Worm (Caenorhabditis elegans) whole organism, young adult: ENCODE measurements around the gene C06A8.6.

ENCODE experiments used
- F55B11.4 ChIP-seq: sonication (generic microtip); optimal IDR thresholded peaks from 2 replicates; lab custom pipeline; 2016; ENCODE audit warnings: missing compliant biosample characterization, missing genetic modification characterization, borderline replicate concordance; ENCODE audit not compliant: insufficient read depth
- F57A8.1 ChIP-seq: fragments of 200-800 bp; sonication (Bioruptor generic); optimal IDR thresholded peaks from 2 replicates; lab custom pipeline; 2018; ENCODE audit warnings: mild to moderate bottlenecking, missing genetic modification characterization, moderate library complexity, missing compliant biosample characterization
- Y56A3A.18 ChIP-seq: fragments of 200-800 bp; sonication (Bioruptor generic); IDR thresholded peaks from 2 replicates; pipeline ENCODE4 v1.3.6; 2022; ENCODE audit warnings: missing genetic modification reagents, missing genetic modification characterization, missing compliant biosample characterization
- ZK185.1 ChIP-seq: sonication (generic microtip); optimal IDR thresholded peaks from 2 replicates; lab custom pipeline; 2016; ENCODE audit warnings: mild to moderate bottlenecking, missing genetic modification characterization, missing compliant biosample characterization; ENCODE audit not compliant: poor library complexity, severe bottlenecking
- akir-1 ChIP-seq: fragments of 200-800 bp; sonication (Bioruptor generic); optimal IDR thresholded peaks from 2 replicates; lab custom pipeline; 2018; ENCODE audit warnings: mild to moderate bottlenecking, missing genetic modification characterization, moderate library complexity, missing compliant biosample characterization
- attf-6 ChIP-seq: fragments of 200-800 bp; sonication (Bioruptor generic); IDR thresholded peaks from 2 replicates; pipeline ENCODE4 v1.3.6; 2022; ENCODE audit warnings: missing genetic modification reagents, missing genetic modification characterization, missing compliant biosample characterization
- cebp-1 ChIP-seq, 2 experiments: fragments of 200-800 bp in 1 of 2; sonication (Bioruptor generic) in 1 of 2; sonication (generic microtip) in 1 of 2; IDR thresholded peaks in 1 of 2; optimal IDR thresholded peaks in 1 of 2; 2 replicates each; pipeline versions ENCODE4 v1.3.6 to Lab custom; 2017 to 2022; ENCODE audit warnings: missing compliant biosample characterization in 2 of 2, missing genetic modification characterization in 2 of 2, mild to moderate bottlenecking in 1 of 2, missing genetic modification reagents in 1 of 2, moderate library complexity in 1 of 2
- cebp-2 ChIP-seq: fragments of 200-800 bp; sonication (Bioruptor generic); IDR thresholded peaks from 2 replicates; pipeline ENCODE4 v1.3.6; 2022; ENCODE audit warnings: missing genetic modification characterization, missing compliant biosample characterization
- efl-1 ChIP-seq: fragments of 150-350 bp; optimal IDR thresholded peaks from 2 replicates; lab custom pipeline; 2014; ENCODE audit warnings: missing biosample characterization, missing genetic modification reagents, missing genetic modification characterization
- him-1 ChIP-seq: sonication (generic microtip); optimal IDR thresholded peaks from 2 replicates; lab custom pipeline; 2016; ENCODE audit warnings: missing genotype, missing genetic modification reagents, missing genetic modification characterization, missing compliant biosample characterization
- lir-1 ChIP-seq: fragments of 200-800 bp; sonication (Bioruptor generic); conservative IDR thresholded peaks from 2 replicates; pipeline ENCODE4 v1.3.6; 2022; ENCODE audit warnings: missing genetic modification reagents, missing genetic modification characterization, missing compliant biosample characterization
- pha-4 ChIP-seq: fragments of 150-350 bp; sonication (generic microtip); optimal IDR thresholded peaks from 2 replicates; lab custom pipeline; 2014; ENCODE audit warnings: missing biosample characterization, missing genetic modification reagents, missing genetic modification characterization
- snpc-4 ChIP-seq, 5 experiments: fragments of 150-350 bp in 1 of 5; sonication (generic microtip) in 4 of 5; optimal IDR thresholded peaks; 2 replicates each; lab custom pipeline; 2014 to 2018; ENCODE audit warnings: missing genetic modification characterization in 5 of 5, missing biosample characterization in 3 of 5, antibody characterized with exemption in 2 of 5, mild to moderate bottlenecking in 2 of 5, missing compliant biosample characterization in 2 of 5, missing genotype in 2 of 5, moderate library complexity in 2 of 5, missing genetic modification reagents in 1 of 5
- unc-130 ChIP-seq: sonication (generic microtip); optimal IDR thresholded peaks from 2 replicates; lab custom pipeline; 2016; ENCODE audit warnings: missing genetic modification reagents, missing genetic modification characterization, missing compliant biosample characterization

DNA sequence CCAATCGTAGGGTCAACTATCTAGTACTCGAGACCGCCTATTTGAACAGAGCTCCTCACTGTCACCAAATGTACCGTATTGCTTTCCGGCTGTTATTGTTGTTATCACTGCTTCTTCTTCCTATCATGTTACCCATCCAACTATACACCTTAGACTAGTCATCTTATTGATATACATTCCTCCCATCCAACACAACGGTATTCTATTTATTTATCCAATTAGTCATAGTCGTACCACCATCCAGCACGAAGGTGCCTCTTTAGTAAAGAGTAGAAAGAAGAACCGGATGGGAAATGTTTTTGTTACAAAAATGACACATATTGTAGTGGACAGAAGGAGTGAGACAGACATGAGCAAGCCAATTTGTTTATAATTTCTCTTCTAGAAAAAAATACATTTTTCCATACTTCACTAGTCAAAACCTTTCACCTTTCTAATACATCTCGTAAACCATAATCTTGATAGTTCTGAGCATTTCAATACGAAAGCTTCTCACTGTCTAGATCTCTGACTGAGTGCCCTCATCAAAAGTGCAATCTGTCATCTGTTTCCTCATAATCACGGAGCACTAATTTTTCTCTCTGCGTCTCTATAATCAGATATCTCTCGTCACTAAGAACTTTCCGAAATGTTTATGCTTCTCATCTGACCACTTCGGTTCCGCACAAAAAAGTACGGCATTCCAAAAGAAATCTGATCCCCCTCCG lies 38.0 kb downstream of the C06A8.6 start:
- TF ChIP-seq attf-6 (GFP tag; lab: Robert Waterston, UW) (no peak), pha-4 (no peak), Y56A3A.18 (GFP tag; lab: Robert Waterston, UW) (no peak), efl-1 (GFP tag; lab: Kevin White, UChicago) (no peak), cebp-1 (GFP tag; IDR thresholded peaks at IDR 0.05; lab: Robert Waterston, UW) (no peak), cebp-1 (tag; optimal IDR thresholded peaks at IDR 0.05; lab: Kevin White, UChicago) (no peak), him-1 (tag; lab: Kevin White, UChicago) (no peak), ZK185.1 (no peak), unc-130 (no peak), cebp-2 (GFP tag; lab: Robert Waterston, UW) (no peak), F55B11.4 (tag; lab: Kevin White, UChicago) (no peak), lir-1 (GFP tag; lab: Robert Waterston, UW) (no peak), F57A8.1 (GFP tag; lab: Kevin White, UChicago) (no peak), akir-1 (GFP tag; lab: Kevin White, UChicago) (no peak), snpc-4 (GFP tag; optimal IDR thresholded peaks at IDR 0.05; lab: Kevin White, UChicago) (no peak), snpc-4 (tag; optimal IDR thresholded peaks at IDR 0.05; lab: Kevin White, UChicago) (no peak)
